Fruit fly (Drosophila melanogaster): ENCODE measurements around the gene Smyd5.
A peak's percentile ranks its signal among the peaks of the same experiment; 100 is the strongest.

Smyd5 gene

DNA sequence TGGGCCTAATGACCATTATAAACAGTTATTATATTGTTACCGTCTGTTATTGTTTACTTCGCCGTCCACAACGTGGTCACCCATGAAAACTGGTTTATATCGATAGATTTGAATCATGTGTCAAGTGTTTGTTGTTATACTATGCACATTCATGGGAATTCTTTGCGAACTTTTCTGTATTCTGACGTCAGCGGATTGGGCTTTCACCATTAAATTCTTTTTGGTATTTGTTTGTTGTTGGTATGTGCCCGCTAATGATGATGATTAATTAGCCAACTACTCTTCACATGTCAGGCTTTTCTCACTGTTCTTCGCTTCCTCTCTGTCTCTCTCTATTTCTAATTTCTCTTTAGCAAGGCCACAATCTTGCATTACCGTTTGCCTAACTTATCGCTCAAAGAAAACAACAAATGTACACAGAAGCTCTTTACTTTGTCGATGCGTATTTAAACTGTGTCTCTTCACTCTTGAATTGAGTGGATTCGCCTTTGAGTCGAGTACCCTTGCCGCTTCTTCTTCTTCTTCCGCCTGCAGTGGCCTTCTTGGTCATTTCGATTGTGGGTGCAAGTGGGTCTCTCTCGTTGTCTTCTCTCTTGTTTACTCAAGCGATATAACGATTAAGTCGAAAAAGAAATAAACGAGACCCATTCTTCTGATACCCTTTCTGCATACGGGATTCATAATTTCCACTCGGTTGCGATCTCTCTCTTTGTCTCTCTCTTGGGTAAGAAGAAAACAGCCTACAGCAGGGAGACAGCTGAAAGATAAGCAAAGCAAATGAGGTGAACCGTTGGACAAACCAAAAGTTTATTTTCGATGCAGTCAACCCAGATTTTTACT lies 14.7 kb downstream of the Smyd5 start (continued):
- no peak for TF ChIP-seq CG8290 (GFP tag; optimal IDR thresholded peaks at IDR 0.05)
- peak in 1 of 2 experiments; percentile 97 for TF ChIP-seq CG8290 (tag; optimal IDR thresholded peaks at IDR 0.05)
- peak; percentile 63 for TF ChIP-seq CG1233 (GFP tag; optimal IDR thresholded peaks at IDR 0.05)
- peak; percentile 22; the same call in 1 of the 2 replicates for TF ChIP-seq ttk (GFP tag; IDR thresholded peaks at IDR 0.05)
- TF ChIP-seq gcm (GFP tag; optimal IDR thresholded peaks at IDR 0.05): peak; percentile 88
- TF ChIP-seq pzg (GFP tag; optimal IDR thresholded peaks at IDR 0.05): no peak
- no peak for TF ChIP-seq gcm2 (GFP tag; optimal IDR thresholded peaks at IDR 0.05)
- peak; percentile 1 for TF ChIP-seq CG2678 (tag; optimal IDR thresholded peaks at IDR 0.05)
- peak; percentile 60 for TF ChIP-seq Nf-YC (tag; optimal IDR thresholded peaks at IDR 0.05)
- TF ChIP-seq Six4 (GFP tag; optimal IDR thresholded peaks at IDR 0.05): no peak
- no peak for TF ChIP-seq ase (GFP tag; IDR thresholded peaks at IDR 0.05)
- peak; percentile 97 for TF ChIP-seq CG17912 (GFP tag; optimal IDR thresholded peaks at IDR 0.05)
- peak; percentile 88 for TF ChIP-seq MTF-1 (GFP tag; optimal IDR thresholded peaks at IDR 0.05; ENCODE audit: borderline replicate concordance)
- TF ChIP-seq CG14710 (tag; optimal IDR thresholded peaks at IDR 0.05): peak; percentile 44
- TF ChIP-seq insv (GFP tag; optimal IDR thresholded peaks at IDR 0.05): peak in 1 of 2 experiments; percentile 37
- TF ChIP-seq pho (GFP tag; optimal IDR thresholded peaks at IDR 0.05): no peak
- peak; percentile 10; the same call in 1 of the 2 replicates for TF ChIP-seq danr (GFP tag; IDR thresholded peaks at IDR 0.05)
- TF ChIP-seq Kr (GFP tag; optimal IDR thresholded peaks at IDR 0.05): peak; percentile 73
- peak; percentile 84 for TF ChIP-seq CG3407 (GFP tag; optimal IDR thresholded peaks at IDR 0.05)
- TF ChIP-seq amos (GFP tag; IDR thresholded peaks at IDR 0.05; ENCODE audit: partially characterized antibody): peak; percentile 12; the same call in 1 of the 2 replicates
- peak; percentile 26 for TF ChIP-seq Sry-β (GFP tag; optimal IDR thresholded peaks at IDR 0.05)
- no peak for TF ChIP-seq pan (optimal IDR thresholded peaks at IDR 0.05)
- TF ChIP-seq pan (GFP tag; optimal IDR thresholded peaks at IDR 0.05 in 1 of 2, IDR thresholded peaks at IDR 0.05 in 1 of 2): peak in 1 of 2 experiments; percentile 33
- TF ChIP-seq CG17328 (GFP tag; IDR thresholded peaks at IDR 0.05): peak; percentile 18; the same call in 1 of the 2 replicates
- TF ChIP-seq sens-2 (GFP tag; IDR thresholded peaks at IDR 0.05): peak; percentile 40; the same call in 1 of the 2 replicates
- TF ChIP-seq lilli (GFP tag; optimal IDR thresholded peaks at IDR 0.05): no peak
- TF ChIP-seq CG14014 (GFP tag; IDR thresholded peaks at IDR 0.05): peak; percentile 75; the same call in 1 of the 2 replicates
- no peak for TF ChIP-seq CG14965 (GFP tag; optimal IDR thresholded peaks at IDR 0.05; ENCODE audit: borderline replicate concordance)
- peak; percentile 99 for TF ChIP-seq kni (GFP tag; optimal IDR thresholded peaks at IDR 0.05)
- peak; percentile 50 for TF ChIP-seq ac (GFP tag; optimal IDR thresholded peaks at IDR 0.05)
- TF ChIP-seq Gsc (GFP tag; IDR thresholded peaks at IDR 0.05): no peak
- TF ChIP-seq pfk (GFP tag; optimal IDR thresholded peaks at IDR 0.05): peak; percentile 86
- TF ChIP-seq CG12071 (GFP tag; optimal IDR thresholded peaks at IDR 0.05): peak; percentile 85
- TF ChIP-seq CG8388 (GFP tag; optimal IDR thresholded peaks at IDR 0.05): peak; percentile 40
- no peak for TF ChIP-seq CG7357 (GFP tag; IDR thresholded peaks at IDR 0.05)
- peak; percentile 22; the same call in 1 of the 4 replicates for TF ChIP-seq Dll (GFP tag; IDR thresholded peaks at IDR 0.05; ENCODE audit: partially characterized antibody)
- TF ChIP-seq Atf6 (GFP tag; IDR thresholded peaks at IDR 0.05): peak; percentile 22; the same call in 1 of the 2 replicates
- no peak for TF ChIP-seq cwo (GFP tag; optimal IDR thresholded peaks at IDR 0.05)
- peak; percentile 86 for TF ChIP-seq Asciz (GFP tag; optimal IDR thresholded peaks at IDR 0.05)
- TF ChIP-seq cad (GFP tag; optimal IDR thresholded peaks at IDR 0.05): no peak
- TF ChIP-seq Bdp1 (GFP tag; optimal IDR thresholded peaks at IDR 0.05): no peak
- TF ChIP-seq CG2712 (tag; optimal IDR thresholded peaks at IDR 0.05): peak; percentile 64
- peak; percentile 84 for TF ChIP-seq odd (GFP tag; optimal IDR thresholded peaks at IDR 0.05)
- TF ChIP-seq CG1602 (GFP tag; optimal IDR thresholded peaks at IDR 0.05): no peak
- no peak for TF ChIP-seq NFAT (GFP tag; IDR thresholded peaks at IDR 0.05)
- no peak for TF ChIP-seq p53 (GFP tag; optimal IDR thresholded peaks at IDR 0.05)
- TF ChIP-seq lola (GFP tag; optimal IDR thresholded peaks at IDR 0.05): no peak
- TF ChIP-seq Nf-YA (GFP tag; IDR thresholded peaks at IDR 0.05): no peak
